Worm (Caenorhabditis elegans) whole organism, early embryonic: Measurements from ENCODE around the gene pms-2.
A peak's percentile ranks its signal among the peaks of the same experiment; 100 is the strongest.

Experiments
- B0310.2 ChIP-seq: sonication (generic microtip); optimal IDR thresholded peaks from 2 replicates; lab custom pipeline; 2016; ENCODE audit warnings: mild to moderate bottlenecking, missing genetic modification characterization, missing compliant biosample characterization
- F13C5.2 ChIP-seq: sonication (generic microtip); optimal IDR thresholded peaks from 2 replicates; lab custom pipeline; 2017; ENCODE audit warnings: mild to moderate bottlenecking, missing genetic modification characterization, inconsistent platforms, missing compliant biosample characterization
- aly-1 ChIP-seq: sonication (generic microtip); optimal IDR thresholded peaks from 2 replicates; lab custom pipeline; 2016; ENCODE audit warnings: missing genetic modification characterization, missing compliant biosample characterization
- ama-1 ChIP-seq: fragments of 150-350 bp; optimal IDR thresholded peaks from 2 replicates; lab custom pipeline; 2014
- ceh-13 ChIP-seq: fragments of 200-800 bp; sonication (Bioruptor generic); optimal IDR thresholded peaks from 2 replicates; lab custom pipeline; 2018; ENCODE audit warnings: mild to moderate bottlenecking, missing genetic modification characterization, missing compliant biosample characterization
- ceh-36 ChIP-seq: sonication (generic microtip); optimal IDR thresholded peaks from 2 replicates; lab custom pipeline; 2016; ENCODE audit warnings: missing genetic modification characterization, inconsistent platforms, missing compliant biosample characterization
- ets-7 ChIP-seq: sonication (generic microtip); optimal IDR thresholded peaks from 2 replicates; lab custom pipeline; 2016; ENCODE audit warnings: missing genotype, missing genetic modification characterization, missing compliant biosample characterization
- flt-1 ChIP-seq: fragments of 200-800 bp; sonication (Bioruptor generic); IDR thresholded peaks from 2 replicates; pipeline ENCODE4 v1.3.6; 2022; ENCODE audit warnings: missing genetic modification characterization, missing compliant biosample characterization
- hmbx-1 ChIP-seq: sonication (generic microtip); optimal IDR thresholded peaks from 2 replicates; lab custom pipeline; 2016; ENCODE audit warnings: mild to moderate bottlenecking, missing genetic modification characterization, missing compliant biosample characterization
- hmg-4 ChIP-seq: fragments of 200-800 bp; sonication (Bioruptor generic); optimal IDR thresholded peaks from 2 replicates; lab custom pipeline; 2018; ENCODE audit warnings: mild to moderate bottlenecking, missing genetic modification characterization, missing compliant biosample characterization
- hnd-1 ChIP-seq: sonication (generic microtip); optimal IDR thresholded peaks from 2 replicates; lab custom pipeline; 2016; ENCODE audit warnings: missing genetic modification characterization, missing compliant biosample characterization
- pes-1 ChIP-seq: fragments of 200-800 bp; sonication (Bioruptor generic); IDR thresholded peaks from 2 replicates; pipeline ENCODE4 v1.3.6; 2022; ENCODE audit warnings: missing genetic modification reagents, missing genetic modification characterization, missing compliant biosample characterization
- scrt-1 ChIP-seq: fragments of 200-800 bp; sonication (Bioruptor generic); IDR thresholded peaks from 2 replicates; pipeline ENCODE4 v1.3.6; 2022; ENCODE audit warnings: missing genetic modification characterization, missing compliant biosample characterization
- sea-1 ChIP-seq: fragments of 200-800 bp; sonication (Bioruptor generic); conservative IDR thresholded peaks from 2 replicates; pipeline ENCODE4 v1.3.6; 2022; ENCODE audit warnings: missing genetic modification characterization, missing compliant biosample characterization
- tbx-11 ChIP-seq: fragments of 200-800 bp; sonication (Bioruptor generic); IDR thresholded peaks from 2 replicates; pipeline ENCODE4 v1.3.6; 2022; ENCODE audit warnings: missing genetic modification characterization, missing compliant biosample characterization
- tbx-37 ChIP-seq: fragments of 200-800 bp; sonication (Bioruptor generic); conservative IDR thresholded peaks from 2 replicates; pipeline ENCODE4 v1.3.6; 2022; ENCODE audit warnings: missing genetic modification reagents, missing genetic modification characterization, missing compliant biosample characterization
- tra-4 ChIP-seq: sonication (generic microtip); optimal IDR thresholded peaks from 2 replicates; lab custom pipeline; 2017; ENCODE audit warnings: missing genetic modification characterization, missing compliant biosample characterization

Gene pms-2

DNA sequence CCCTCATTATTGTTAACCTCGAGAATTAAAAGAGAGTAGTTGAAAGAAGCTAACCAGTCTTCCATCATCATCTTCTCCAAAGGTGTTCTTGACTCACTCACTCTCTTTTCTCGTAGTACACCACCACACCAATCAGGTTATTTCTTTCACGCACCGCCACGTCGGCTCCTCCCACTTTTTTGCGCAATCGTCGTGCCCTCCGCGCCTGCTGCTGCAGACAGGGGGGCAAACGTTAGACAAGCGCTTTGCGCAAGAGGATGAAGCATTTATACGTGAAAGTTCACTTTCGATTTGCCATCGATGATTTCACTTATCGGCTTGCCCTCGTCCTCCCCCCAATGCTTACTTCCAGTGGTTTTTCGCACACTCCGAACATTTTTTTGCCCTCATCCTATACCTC, 45.1 kb downstream of the pms-2 start:
- TF ChIP-seq hnd-1 (tag; lab: Kevin White, UChicago), result no peak
- TF ChIP-seq F13C5.2, result no peak
- TF ChIP-seq tra-4 (tag; lab: Kevin White, UChicago), result no peak
- TF ChIP-seq hmbx-1 (tag; lab: Kevin White, UChicago), result no peak
- no peak for TF ChIP-seq tbx-11 (GFP tag; lab: Robert Waterston, UW)
- TF ChIP-seq scrt-1 (GFP tag; lab: Robert Waterston, UW), result no peak
- no peak for TF ChIP-seq B0310.2 (tag; lab: Kevin White, UChicago)
- TF ChIP-seq flt-1, result no peak
- no peak for TF ChIP-seq ceh-13
- no peak for TF ChIP-seq sea-1 (GFP tag; lab: Robert Waterston, UW)
- no peak for TF ChIP-seq pes-1 (GFP tag; lab: Robert Waterston, UW)
- TF ChIP-seq ceh-36 (tag; lab: Kevin White, UChicago), result no peak
- no peak for TF ChIP-seq ama-1
- TF ChIP-seq hmg-4 (GFP tag; lab: Kevin White, UChicago), result no peak
- no peak for TF ChIP-seq aly-1 (tag; lab: Kevin White, UChicago)
- no peak for TF ChIP-seq tbx-37 (GFP tag; lab: Robert Waterston, UW)

DNA sequence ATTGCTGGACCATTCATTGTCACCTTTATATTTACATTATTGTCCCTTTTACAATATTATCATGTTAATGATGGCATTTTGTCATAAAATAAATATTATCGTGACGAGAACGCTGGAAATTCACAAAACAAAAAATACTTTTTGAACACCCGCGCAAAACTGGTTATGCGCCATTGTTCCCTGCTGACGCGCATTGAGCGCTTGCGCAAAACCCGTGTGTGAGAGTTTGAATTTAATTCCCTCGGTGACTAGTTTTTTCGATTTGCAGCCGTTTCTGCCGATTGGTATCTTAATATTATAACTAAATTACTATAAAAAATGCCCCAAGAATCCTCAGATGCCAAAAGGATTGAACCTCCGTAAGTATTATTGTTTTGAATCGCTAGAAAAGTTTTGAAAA, 49.0 kb downstream of the pms-2 start, which contains the start of gene pafo-1:
pafo-1 (plus strand) TSS at position 256 of the 400 bp plus-strand sequence.
- TF ChIP-seq ets-7 (tag; lab: Kevin White, UChicago) (no peak), flt-1 (0 out of 2 replicates have a peak, but pooled peaks have one; percentile 23), tra-4 (tag; lab: Kevin White, UChicago) (no peak), ama-1 (no peak), F13C5.2 (peak; percentile 83), hmg-4 (GFP tag; lab: Kevin White, UChicago) (peak; percentile 27), sea-1 (GFP tag; lab: Robert Waterston, UW) (0 out of 2 replicates have a peak, but pooled peaks have one; percentile 23), hnd-1 (tag; lab: Kevin White, UChicago) (no peak), scrt-1 (GFP tag; lab: Robert Waterston, UW) (no peak), ceh-36 (tag; lab: Kevin White, UChicago) (peak; percentile 40), ceh-13 (no peak), hmbx-1 (tag; lab: Kevin White, UChicago) (no peak), tbx-11 (GFP tag; lab: Robert Waterston, UW) (no peak), pes-1 (GFP tag; lab: Robert Waterston, UW) (no peak), B0310.2 (tag; lab: Kevin White, UChicago) (no peak), aly-1 (tag; lab: Kevin White, UChicago) (no peak), tbx-37 (GFP tag; lab: Robert Waterston, UW) (peak; percentile 61)

- TF ChIP-seq tbx-11 (GFP tag; lab: Robert Waterston, UW) (no peak), aly-1 (tag; lab: Kevin White, UChicago) (no peak), B0310.2 (tag; lab: Kevin White, UChicago) (no peak), F13C5.2 (no peak), tra-4 (tag; lab: Kevin White, UChicago) (no peak), scrt-1 (GFP tag; lab: Robert Waterston, UW) (no peak), flt-1 (no peak), hmg-4 (GFP tag; lab: Kevin White, UChicago) (no peak), ceh-36 (tag; lab: Kevin White, UChicago) (no peak), tbx-37 (GFP tag; lab: Robert Waterston, UW) (no peak), ama-1 (no peak), pes-1 (GFP tag; lab: Robert Waterston, UW) (no peak), hmbx-1 (tag; lab: Kevin White, UChicago) (no peak), sea-1 (GFP tag; lab: Robert Waterston, UW) (no peak)
Observed at ce11 chrV:11520215-11520614, 50.2 kb downstream of the pms-2 start, which contains the start of the genes C55A6.11 and C55A6.7. TSS of gene C55A6.11 (plus strand) at chrV:11520515. TSS of gene C55A6.7 (minus strand) at chrV:11520530.

DNA sequence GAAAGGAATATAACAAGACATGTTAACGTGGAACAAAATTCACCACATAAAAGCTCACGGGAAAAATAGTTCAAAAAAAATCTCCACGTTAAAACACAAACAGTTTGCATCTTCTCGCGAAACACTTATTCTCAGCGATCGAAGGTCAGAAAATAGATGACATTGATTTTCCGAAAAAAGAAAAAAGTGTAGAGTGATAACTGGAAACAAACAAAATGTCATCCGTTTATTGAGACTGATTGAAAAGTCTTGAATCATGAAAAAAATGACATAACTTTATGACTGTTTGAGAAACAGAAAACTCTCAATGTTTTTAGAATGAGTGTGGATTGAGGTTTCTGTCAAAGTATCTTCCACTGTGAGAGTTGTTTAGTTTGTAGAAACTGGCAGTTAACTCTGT, 52.6 kb downstream of the pms-2 start, which contains the start of gene C55A6.4:
C55A6.4 (minus strand) TSS at position 101 of the 400 bp plus-strand sequence.
- TF ChIP-seq ceh-13, result no peak
- TF ChIP-seq hmbx-1 (tag; lab: Kevin White, UChicago), result no peak
- no peak for TF ChIP-seq scrt-1 (GFP tag; lab: Robert Waterston, UW)
- TF ChIP-seq aly-1 (tag; lab: Kevin White, UChicago), result no peak
- no peak for TF ChIP-seq B0310.2 (tag; lab: Kevin White, UChicago)
- no peak for TF ChIP-seq ets-7 (tag; lab: Kevin White, UChicago)
- TF ChIP-seq tbx-11 (GFP tag; lab: Robert Waterston, UW), result no peak
- TF ChIP-seq sea-1 (GFP tag; lab: Robert Waterston, UW), result no peak
- TF ChIP-seq tra-4 (tag; lab: Kevin White, UChicago), result no peak
- no peak for TF ChIP-seq hmg-4 (GFP tag; lab: Kevin White, UChicago)
- TF ChIP-seq F13C5.2, result no peak
- TF ChIP-seq flt-1, result no peak
- no peak for TF ChIP-seq hnd-1 (tag; lab: Kevin White, UChicago)
- no peak for TF ChIP-seq ama-1
- no peak for TF ChIP-seq ceh-36 (tag; lab: Kevin White, UChicago)
- no peak for TF ChIP-seq tbx-37 (GFP tag; lab: Robert Waterston, UW)
